Worm (Caenorhabditis elegans) whole organism, dauer: ENCODE data around the gene math-31.

Experiments used
- unc-62 ChIP-seq: sonication (generic microtip); optimal IDR thresholded peaks from 2 replicates; lab custom pipeline; 2017; ENCODE audit warnings: missing biosample characterization, missing genetic modification reagents, missing genetic modification characterization

Gene math-31

DNA sequence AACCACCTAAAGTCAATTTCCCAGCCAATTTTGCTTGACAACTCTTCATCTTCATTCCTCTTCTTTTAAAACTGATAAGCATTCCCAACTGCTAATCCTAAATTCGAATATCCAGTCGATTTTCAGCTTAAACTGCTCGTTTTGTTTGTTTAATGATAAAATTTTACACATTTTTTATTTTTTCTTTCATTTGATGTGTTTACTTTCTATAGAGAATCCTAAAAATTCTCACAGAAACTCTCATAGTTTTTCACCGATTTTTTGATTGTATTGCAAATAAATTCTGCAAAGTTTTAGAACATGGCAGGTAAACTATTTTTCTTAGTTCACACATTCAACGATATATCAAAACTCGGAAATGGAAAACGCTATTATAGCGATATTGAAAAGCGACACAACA, 16.9 kb downstream of the math-31 start, which contains the start of gene math-25:
TSS of gene math-25 (plus strand) at position 301 of the 400 bp plus-strand sequence.
- TF ChIP-seq unc-62 = no peak

DNA sequence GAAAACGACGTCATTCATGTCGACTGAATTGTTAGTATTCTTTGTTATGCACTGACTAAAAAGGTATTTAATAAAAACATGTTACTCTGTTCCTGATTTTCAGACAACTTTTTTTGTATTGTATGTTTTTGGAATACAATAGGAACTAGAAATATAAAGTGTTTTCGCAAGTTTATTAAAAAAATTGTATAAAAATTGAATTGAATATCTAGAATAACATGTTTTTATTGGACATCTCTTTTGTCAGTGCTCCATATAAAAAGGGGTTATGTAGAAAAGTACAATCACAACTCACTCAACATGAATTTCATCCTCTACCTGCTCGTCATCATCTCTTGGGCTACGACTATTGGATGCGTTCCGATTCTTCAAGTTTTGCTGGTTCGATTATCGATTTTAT, 17.4 kb downstream of the math-31 start, which contains the start of gene C46F9.5:
TSS of gene C46F9.5 (plus strand) at position 301 of the 400 bp plus-strand sequence.
- no peak for TF ChIP-seq unc-62

DNA sequence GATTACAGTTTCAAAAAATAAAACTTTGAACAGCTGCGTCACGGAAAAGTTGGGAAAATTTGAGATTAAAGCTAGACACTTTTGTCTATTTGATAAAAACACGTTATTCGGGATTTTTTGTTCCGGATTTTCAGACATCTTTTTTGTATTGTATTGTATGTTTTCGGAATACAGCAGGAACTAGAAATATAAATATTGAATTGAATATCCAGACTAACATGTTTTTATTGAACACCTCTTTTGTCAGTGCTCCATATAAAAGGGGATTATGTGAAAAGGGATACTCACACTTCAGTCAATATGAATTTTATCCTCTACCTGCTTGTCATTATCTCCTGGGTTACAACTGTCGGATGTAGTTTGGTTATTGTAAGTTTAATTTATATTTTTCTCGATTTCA, 18.7 kb downstream of the math-31 start, which contains the start of gene C16C4.1:
TSS of gene C16C4.1 (plus strand) at position 301 of the 400 bp plus-strand sequence.
- TF ChIP-seq unc-62 = no peak

DNA sequence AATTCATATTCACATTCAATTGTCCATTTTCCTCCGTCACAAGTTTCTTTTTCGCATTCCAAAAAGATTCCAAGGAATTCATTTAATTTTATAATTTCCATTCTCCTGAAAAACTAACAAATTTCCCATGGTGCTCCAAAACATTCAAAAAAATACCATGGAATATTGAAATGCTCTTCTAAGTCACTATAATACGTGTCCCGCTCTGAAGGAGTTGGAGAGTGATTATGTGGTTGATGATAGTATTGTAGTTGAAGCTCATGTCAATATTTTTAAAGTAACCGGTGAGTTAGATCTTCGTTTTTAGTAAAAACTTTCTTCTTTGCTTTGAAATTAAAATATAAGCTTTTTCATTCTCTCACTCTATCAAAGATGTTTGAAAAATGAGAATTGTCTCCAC, 22.0 kb downstream of the math-31 start, which contains the start of gene math-9:
TSS of gene math-9 (minus strand) at position 101 of the 400 bp plus-strand sequence.
- TF ChIP-seq unc-62 = no peak

DNA sequence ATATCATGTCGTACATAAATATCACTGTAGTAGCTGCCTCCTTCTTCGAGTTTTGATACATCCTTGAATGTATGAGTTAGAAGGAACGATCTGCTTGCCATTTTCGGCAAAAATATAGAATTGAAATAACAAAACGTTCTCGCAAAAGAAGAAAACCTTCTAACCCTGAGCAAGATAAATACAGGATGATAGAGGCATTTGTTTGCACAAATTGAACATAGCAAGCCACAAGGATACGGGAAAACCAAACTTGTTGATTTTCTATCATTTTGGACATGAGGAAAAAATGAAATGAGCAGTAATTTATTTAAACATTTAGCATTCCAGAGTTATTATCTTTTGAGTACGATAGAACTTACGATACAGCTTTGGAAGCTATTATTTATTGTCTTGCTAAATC, 23.6 kb downstream of the math-31 start, which contains the start of gene math-8:
TSS of gene math-8 (minus strand) at position 101 of the 400 bp plus-strand sequence.
- no peak for TF ChIP-seq unc-62

DNA sequence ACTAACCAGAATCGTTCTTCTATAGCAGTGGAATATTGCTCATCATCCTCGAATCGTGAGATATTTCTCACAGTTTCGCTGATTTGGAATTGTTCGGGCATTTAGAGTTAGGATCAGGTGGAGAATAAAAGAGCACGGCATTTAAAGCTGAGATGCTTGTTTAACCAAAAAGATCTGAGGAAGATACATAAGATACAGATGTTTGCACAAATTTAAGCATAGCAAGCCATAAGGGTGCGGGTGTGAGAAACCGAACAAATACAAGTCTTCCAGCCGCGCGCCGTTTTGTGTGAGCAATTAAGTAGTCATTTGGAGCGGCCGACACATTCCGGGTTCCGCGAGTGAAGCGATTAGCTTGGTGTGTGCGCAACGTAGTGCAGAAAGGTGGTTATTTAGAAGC, 26.3 kb downstream of the math-31 start, which contains the start of gene math-7:
TSS of gene math-7 (minus strand) at position 101 of the 400 bp plus-strand sequence.
- TF ChIP-seq unc-62 = no peak

DNA sequence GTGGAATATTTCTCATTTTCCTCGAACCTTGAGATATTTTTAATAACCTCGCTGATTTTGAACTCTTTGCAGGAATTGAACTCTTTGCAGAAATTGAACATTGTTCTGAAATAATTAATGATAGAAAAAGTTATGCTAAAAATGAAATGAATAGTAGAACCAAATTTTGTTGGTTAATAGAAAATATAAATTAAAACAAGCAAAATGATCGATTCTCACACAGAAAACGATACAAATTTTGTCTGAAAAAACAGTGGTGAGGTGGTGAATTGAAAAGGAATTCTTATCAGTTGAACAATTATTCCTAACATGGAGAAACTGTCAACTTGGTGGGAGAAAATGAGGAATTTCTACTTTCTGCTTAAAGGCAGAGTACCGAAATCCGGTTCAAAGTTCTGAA, 28.0 kb downstream of the math-31 start, which contains the start of gene math-6:
TSS of gene math-6 (minus strand) at position 101 of the 400 bp plus-strand sequence.
- TF ChIP-seq unc-62 = no peak

DNA sequence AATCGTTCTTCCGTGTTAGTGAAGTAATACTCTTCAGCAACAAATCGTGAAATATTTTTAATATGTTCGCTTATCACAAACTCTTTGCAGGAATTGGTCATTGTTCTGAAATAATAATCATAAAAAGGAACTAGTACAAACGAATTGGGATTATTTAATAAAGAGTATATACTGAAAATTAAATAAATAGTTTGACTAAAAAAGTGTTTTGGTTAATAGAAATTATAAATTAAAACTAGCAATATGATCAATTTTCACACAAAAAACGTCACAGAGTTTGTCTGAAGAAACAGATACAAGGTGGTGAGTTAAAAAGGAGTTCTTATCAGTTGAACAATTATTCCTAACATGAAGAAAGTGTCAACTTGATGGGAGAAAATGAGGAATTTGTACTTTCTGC, 29.9 kb downstream of the math-31 start, which contains the start of gene math-5:
TSS of gene math-5 (minus strand) at position 101 of the 400 bp plus-strand sequence.
- no peak for TF ChIP-seq unc-62

DNA sequence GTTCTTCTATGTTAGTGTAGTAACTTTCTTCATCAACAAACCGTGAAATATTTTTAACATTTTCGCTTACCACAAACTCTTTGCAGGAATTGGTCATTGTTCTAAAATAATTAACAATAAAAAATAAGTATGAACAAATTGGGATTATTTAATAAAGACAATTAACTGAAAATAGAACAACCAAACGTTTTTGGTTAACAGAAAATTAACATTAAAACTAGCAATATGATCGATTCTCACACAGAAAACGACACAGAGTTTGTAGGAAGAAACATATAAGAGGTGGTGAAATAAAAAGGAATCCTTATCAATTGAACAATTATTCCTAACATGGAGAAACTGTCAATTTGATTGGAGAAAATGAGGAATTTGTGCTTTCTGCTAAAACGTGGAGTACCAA, 34.0 kb downstream of the math-31 start, which contains the start of gene math-16:
TSS of gene math-16 (minus strand) at position 101 of the 400 bp plus-strand sequence.
- TF ChIP-seq unc-62 = no peak

DNA sequence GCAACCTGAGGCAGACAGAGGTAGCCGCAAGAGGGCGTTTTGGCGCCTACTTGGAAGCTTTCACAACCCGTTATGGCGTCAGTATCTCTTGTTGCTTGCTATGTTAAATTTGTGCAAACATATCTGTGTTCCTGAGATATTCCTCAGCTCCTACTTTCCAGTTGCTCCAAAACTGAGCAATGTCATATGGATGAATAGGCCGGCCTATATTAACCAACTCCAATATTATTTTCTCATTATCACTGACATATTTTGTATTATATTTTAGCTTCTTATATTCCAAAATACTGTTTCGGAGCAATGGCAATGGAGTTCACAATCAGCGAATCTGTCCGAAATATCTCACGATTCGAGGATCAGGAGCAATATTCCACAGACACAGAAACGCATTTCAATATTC, 37.0 kb downstream of the math-31 start, which contains the start of gene math-13:
TSS of gene math-13 (plus strand) at position 301 of the 400 bp plus-strand sequence.
- TF ChIP-seq unc-62 = no peak

DNA sequence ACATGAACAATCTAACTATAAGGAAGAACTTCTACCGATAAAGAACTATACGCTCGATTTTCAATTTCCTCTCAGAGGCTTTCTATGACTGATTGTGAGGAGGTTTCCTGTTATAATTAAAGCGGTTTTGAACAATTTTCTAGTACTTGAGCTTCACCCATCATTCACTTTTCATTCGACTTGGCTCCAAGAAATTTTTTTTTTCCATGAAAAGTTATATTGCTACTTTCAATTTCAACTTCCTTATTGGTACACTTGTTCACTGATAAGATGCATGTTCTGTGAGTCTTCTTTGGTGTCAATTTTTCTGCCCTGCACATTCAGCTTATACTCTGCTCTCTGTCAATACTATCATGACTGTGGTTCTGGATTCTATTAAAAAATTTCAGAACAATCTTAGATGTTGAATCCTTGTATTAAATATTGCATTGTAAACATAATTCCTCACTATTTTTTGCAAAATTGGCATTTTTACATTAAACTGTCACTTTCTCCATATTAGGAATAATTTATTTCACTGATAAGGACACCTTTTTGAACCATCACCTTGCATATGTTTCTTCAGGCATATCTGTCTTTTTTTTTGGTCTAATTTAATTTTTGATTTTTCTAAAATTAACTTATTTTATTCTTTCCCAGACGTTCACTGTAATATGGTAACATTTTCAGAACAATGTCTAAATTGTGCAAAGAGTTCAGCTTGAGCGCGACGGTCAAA, 41.6 kb downstream of the math-31 start, which contains the start of gene math-10:
TSS of gene math-10 (plus strand) at position 668 of the 718 bp plus-strand sequence.
- TF ChIP-seq unc-62 = no peak

DNA sequence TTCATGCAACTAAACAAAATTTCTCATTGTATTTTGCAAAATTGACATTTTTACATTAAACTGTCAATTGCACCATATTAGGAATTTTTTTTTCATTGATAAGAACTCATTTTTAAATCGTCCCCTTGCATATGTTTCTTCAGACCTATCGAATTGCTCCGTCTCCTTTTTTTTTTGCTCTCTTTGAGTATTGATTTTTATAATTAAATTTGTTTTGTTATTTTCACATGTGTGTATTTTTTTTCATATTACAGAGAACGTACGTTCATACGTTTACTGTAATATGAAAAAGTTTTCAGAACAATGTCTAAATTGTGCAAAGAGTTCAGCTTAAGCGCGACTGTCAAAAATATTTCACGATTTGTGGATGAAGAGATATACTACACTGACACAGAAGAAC, 43.5 kb downstream of the math-31 start, which contains the start of gene math-14:
TSS of gene math-14 (plus strand) at position 301 of the 400 bp plus-strand sequence.
- no peak for TF ChIP-seq unc-62

DNA sequence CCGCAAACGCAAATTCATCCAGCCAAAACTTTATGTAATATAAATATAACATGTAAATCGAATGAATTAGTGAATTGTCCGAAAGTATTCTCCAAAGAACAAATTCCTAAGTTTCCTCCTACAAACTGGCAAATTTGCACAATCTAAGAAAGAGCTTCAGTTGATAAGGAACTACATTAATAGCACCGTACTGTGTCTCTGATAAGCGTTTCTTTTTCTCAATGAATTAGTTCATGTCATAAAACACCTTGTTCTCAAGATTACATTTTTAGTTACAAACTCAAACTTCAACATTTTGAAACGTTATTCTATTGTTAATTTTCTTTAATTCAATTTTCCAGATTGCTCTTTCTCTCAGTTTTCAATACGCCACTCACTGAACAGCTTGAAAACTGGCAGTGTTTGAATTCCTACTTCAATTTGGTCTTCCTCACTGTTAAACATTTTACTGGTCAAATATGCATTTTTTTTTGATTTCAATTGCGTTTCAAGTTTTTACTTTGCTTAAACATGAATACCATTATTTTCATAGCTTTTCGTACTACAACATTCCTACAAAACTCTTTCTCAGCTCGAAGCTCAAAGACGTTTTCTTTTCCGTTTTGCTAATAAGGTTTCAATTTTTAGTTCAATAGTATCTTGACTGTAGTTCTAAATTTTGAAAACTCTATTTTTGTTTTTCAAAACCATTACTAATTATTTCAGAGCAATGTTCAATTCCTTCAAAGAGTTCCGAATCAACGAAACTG, 46.8 kb downstream of the math-31 start, which contains the start of gene math-15:
TSS of gene math-15 (plus strand) at position 699 of the 749 bp plus-strand sequence.
- no peak for TF ChIP-seq unc-62

DNA sequence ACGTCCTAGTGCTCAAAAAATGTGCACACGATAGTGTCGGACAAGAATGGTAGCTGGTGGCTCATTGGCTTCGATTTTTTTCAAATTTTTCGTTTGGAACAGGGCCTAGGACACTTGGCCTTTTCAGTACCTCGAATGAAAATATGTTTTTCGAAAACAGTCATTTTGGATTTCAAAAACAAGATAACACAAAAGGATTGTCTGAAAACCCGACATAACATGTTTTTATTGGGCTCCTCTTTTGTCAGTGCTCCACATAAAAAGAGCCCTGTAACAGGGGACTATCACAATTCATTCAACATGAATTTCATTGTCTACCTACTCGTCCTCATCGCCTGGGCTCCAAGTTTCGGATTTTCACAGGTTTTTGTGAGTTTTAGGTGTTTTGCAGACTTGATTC, 48.4 kb downstream of the math-31 start, which contains the start of gene C16C4.17:
TSS of gene C16C4.17 (plus strand) at position 301 of the 400 bp plus-strand sequence.
- no peak for TF ChIP-seq unc-62
